Worm (Caenorhabditis elegans): ENCODE measurements around the gene nrde-1.

The nrde-1 gene

DNA sequence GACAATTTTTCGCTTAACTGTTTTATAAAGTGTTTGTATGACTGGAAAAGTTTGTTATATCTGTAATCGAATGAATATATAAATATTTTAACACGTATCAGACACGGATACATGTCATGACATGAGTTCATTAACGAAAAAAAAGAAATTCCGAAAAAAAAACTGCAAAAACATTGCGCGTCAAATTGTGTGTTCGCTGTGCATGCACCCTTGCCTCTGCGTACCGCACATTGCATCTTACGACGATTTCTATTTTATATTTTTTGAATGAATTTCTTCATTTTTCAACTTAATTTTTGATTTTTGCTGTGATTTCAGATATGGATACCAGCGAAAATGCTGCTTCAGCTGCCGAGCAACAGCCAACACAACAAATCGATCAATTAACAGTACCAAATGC, 8.3 kb upstream of the nrde-1 start, which contains the start of gene wdr-5.1:
Gene wdr-5.1, plus strand, starts transcription at position 319 of the 400 bp plus-strand sequence.
- no peak for TF ChIP-seq fos-1 (tag; optimal IDR thresholded peaks at IDR 0.05)
- peak in 1 of 3 experiments; percentile 22 for TF ChIP-seq ceh-82 (tag; optimal IDR thresholded peaks at IDR 0.05)
- no peak for TF ChIP-seq C34B4.2 (tag; optimal IDR thresholded peaks at IDR 0.05)
- peak; percentile 46 for TF ChIP-seq snu-23 (GFP tag; optimal IDR thresholded peaks at IDR 0.05)
- TF ChIP-seq vab-15 (tag; optimal IDR thresholded peaks at IDR 0.05) = no peak
- no peak for TF ChIP-seq elt-3 (tag; optimal IDR thresholded peaks at IDR 0.05)
- TF ChIP-seq lsy-2 (tag; optimal IDR thresholded peaks at IDR 0.05) = peak; percentile 31 to 62
- peak; percentile 54 for TF ChIP-seq nhr-71 (tag; optimal IDR thresholded peaks at IDR 0.05)
- no peak for TF ChIP-seq ceh-88 (GFP tag; IDR thresholded peaks at IDR 0.05)
- peak; percentile 34 to 53 for TF ChIP-seq efl-1 (optimal IDR thresholded peaks at IDR 0.05)
- peak in 1 of 2 experiments; percentile 48 for TF ChIP-seq efl-1 (GFP tag; optimal IDR thresholded peaks at IDR 0.05 in 1 of 2)
- TF ChIP-seq dpl-1 (GFP tag; optimal IDR thresholded peaks at IDR 0.05) = peak in 2 of 3 experiments; percentile 37 to 60
- TF ChIP-seq F16B12.6 (tag; optimal IDR thresholded peaks at IDR 0.05) = peak; percentile 88
- TF ChIP-seq nhr-47 (tag; optimal IDR thresholded peaks at IDR 0.05) = peak; percentile 22
- no peak for TF ChIP-seq ztf-11 (tag; optimal IDR thresholded peaks at IDR 0.05)
- peak; percentile 21 to 47 for TF ChIP-seq lin-35 (GFP tag; optimal IDR thresholded peaks at IDR 0.05)
- peak; percentile 48 for TF ChIP-seq xbp-1 (tag; optimal IDR thresholded peaks at IDR 0.05)
- TF ChIP-seq C16A3.4 (tag; optimal IDR thresholded peaks at IDR 0.05) = no peak
- TF ChIP-seq nhr-85 (tag) = peak; percentile 26

DNA sequence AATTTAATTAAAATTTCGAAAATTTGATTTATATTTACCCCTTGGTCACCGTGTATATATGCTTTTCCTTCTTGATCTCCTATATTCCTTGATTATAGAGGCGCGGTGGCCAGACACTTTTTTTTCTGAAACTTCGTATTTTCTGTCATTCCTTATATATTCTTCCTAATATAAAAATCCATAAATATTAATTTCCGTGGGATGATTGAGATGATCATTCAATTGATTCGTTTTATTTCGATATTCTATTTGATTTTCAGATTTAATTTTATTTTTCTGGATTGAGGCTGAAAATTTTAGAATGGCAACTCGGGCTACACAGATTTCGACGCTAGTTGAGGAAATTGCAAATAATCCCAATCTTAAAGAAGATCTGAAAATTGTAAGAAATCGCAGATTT, 6.7 kb upstream of the nrde-1 start, which contains the start of gene dph-1:
Gene dph-1, plus strand, starts transcription at position 301 of the 400 bp plus-strand sequence.
- TF ChIP-seq tlp-1 (tag; optimal IDR thresholded peaks at IDR 0.05) (no peak), ceh-88 (GFP tag; IDR thresholded peaks at IDR 0.05) (no peak), rnt-1 (tag; optimal IDR thresholded peaks at IDR 0.05) (no peak), skn-1 (tag; optimal IDR thresholded peaks at IDR 0.05) (no peak), egl-13 (tag; optimal IDR thresholded peaks at IDR 0.05) (no peak), lir-3 (tag; optimal IDR thresholded peaks at IDR 0.05; ENCODE audit: poor library complexity) (no peak), nhr-19 (GFP tag; conservative IDR thresholded peaks at IDR 0.05) (no peak), dpl-1 (GFP tag; optimal IDR thresholded peaks at IDR 0.05) (no peak), F16B12.6 (tag; optimal IDR thresholded peaks at IDR 0.05) (no peak), nhr-71 (tag; optimal IDR thresholded peaks at IDR 0.05) (no peak), mdl-1 (tag; optimal IDR thresholded peaks at IDR 0.05) (no peak), egl-27 (tag; optimal IDR thresholded peaks at IDR 0.05) (no peak), lin-13 (GFP tag; optimal IDR thresholded peaks at IDR 0.05) (no peak), snu-23 (GFP tag; optimal IDR thresholded peaks at IDR 0.05) (no peak), unc-30 (tag; optimal IDR thresholded peaks at IDR 0.05) (no peak), ceh-8 (GFP tag; optimal IDR thresholded peaks at IDR 0.05) (no peak), C04F5.9 (tag; optimal IDR thresholded peaks at IDR 0.05) (no peak), hlh-17 (GFP tag; optimal IDR thresholded peaks at IDR 0.05; ENCODE audit: borderline replicate concordance) (no peak), fkh-4 (tag; optimal IDR thresholded peaks at IDR 0.05; ENCODE audit: borderline replicate concordance) (no peak), lin-35 (GFP tag; optimal IDR thresholded peaks at IDR 0.05) (no peak)

DNA sequence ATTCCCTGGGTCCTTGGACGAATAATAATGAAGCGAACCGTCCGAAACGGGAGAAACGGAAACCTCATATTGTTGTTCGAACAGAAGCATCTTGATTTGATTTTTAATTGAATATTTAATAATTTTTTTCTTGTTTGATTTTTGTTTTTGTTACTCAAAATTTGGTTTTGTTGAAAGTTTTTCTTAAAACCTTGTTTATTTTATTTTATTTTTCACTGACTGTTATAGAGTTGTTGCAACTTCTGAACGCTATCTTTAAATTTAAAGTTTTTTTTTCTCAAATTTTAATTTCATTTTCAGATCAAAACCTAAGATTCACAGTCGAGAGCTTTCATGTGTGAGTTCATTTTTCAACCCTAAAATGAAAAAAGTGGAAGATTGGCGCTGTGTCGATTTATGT, 4.2 kb upstream of the nrde-1 start, which contains the start of gene alkb-8:
Gene alkb-8, plus strand, starts transcription at position 301 of the 400 bp plus-strand sequence.
- no peak for TF ChIP-seq xbp-1 (tag; optimal IDR thresholded peaks at IDR 0.05)
- no peak for TF ChIP-seq nhr-76 (tag; optimal IDR thresholded peaks at IDR 0.05)
- TF ChIP-seq unc-98 (GFP tag; IDR thresholded peaks at IDR 0.05) = no peak
- no peak for TF ChIP-seq ceh-90 (tag; optimal IDR thresholded peaks at IDR 0.05)
- TF ChIP-seq jun-1 (tag; optimal IDR thresholded peaks at IDR 0.05) = no peak
- no peak for TF ChIP-seq elt-3 (tag; optimal IDR thresholded peaks at IDR 0.05)
- no peak for TF ChIP-seq rnt-1 (tag; optimal IDR thresholded peaks at IDR 0.05)
